Fruit fly (Drosophila melanogaster) whole organism, prepupa: ENCODE results near the gene CG32832.

Experiments
- CG3032 ChIP-seq: fragments of 200-800 bp; optimal IDR thresholded peaks from 2 replicates; lab custom pipeline; 2019; ENCODE audit warnings: missing biosample characterization, mild to moderate bottlenecking, missing genetic modification characterization, moderate library complexity
- CG6163 ChIP-seq: fragments of 200-800 bp; sonication (Bioruptor generic); IDR thresholded peaks from 3 replicates; pipeline ENCODE4 v1.3.6; 2022; ENCODE audit warnings: missing biosample characterization, missing genetic modification characterization
- Smox ChIP-seq: fragments of 200-800 bp; sonication (Bioruptor generic); optimal IDR thresholded peaks from 3 replicates; lab custom pipeline; 2016; ENCODE audit warnings: missing biosample characterization, missing genetic modification characterization
- fd59A ChIP-seq: fragments of 200-800 bp; sonication (Bioruptor generic); optimal IDR thresholded peaks from 2 replicates; lab custom pipeline; 2017; ENCODE audit warnings: missing biosample characterization, mild to moderate bottlenecking, missing genetic modification characterization, missing genetic modification reagents

- TF ChIP-seq CG6163 (GFP tag; lab: Robert Waterston, UW) (no peak), fd59A (no peak), CG3032 (no peak), Smox (GFP tag; lab: Kevin White, UChicago) (peak; percentile 41)
Measured at dm6 chr2L:16842505-16842904, 36.6 kb downstream of the CG32832 start.
